Worm (Caenorhabditis elegans): Measurements from ENCODE around the gene nca-2.

nca-2 gene

ce11 chrIII:4948631-4949030, 16.7 kb upstream of the nca-2 start:
- TF ChIP-seq nhr-77 (tag; optimal IDR thresholded peaks at IDR 0.05) (no peak), blmp-1 (tag; optimal IDR thresholded peaks at IDR 0.05; ENCODE audit: insufficient read depth) (no peak), elt-3 (tag; optimal IDR thresholded peaks at IDR 0.05) (no peak), F13H6.1 (tag; optimal IDR thresholded peaks at IDR 0.05) (no peak), dmd-4 (tag; optimal IDR thresholded peaks at IDR 0.05) (no peak), Y55F3AM.14 (GFP tag; optimal IDR thresholded peaks at IDR 0.05) (no peak)

DNA sequence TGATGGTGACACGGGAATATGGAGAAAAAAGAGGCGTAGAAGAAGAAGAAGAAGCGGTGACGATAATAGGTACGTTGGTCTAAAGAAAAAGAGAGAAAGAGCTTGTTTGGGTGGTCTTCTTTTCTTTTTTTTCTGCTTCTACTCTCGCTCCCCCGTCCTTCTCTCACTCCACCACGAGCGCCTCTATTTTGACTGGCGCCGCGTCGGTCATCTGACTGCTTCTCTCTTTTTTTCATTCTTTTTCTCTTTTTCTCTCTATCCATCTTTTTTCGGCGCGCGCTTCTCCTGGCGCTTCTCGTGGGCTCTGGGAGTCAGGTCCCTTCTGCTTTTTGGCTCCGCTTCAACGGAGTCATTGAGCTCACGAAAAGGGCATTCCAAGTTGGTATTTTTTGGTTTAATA, 15.0 kb upstream of the nca-2 start:
- TF ChIP-seq lin-11 (tag; optimal IDR thresholded peaks at IDR 0.05): peak; percentile 33
- TF ChIP-seq unc-55 (GFP tag; optimal IDR thresholded peaks at IDR 0.05): peak; percentile 65
- TF ChIP-seq nhr-11 (tag; optimal IDR thresholded peaks at IDR 0.05): no peak
- no peak for TF ChIP-seq blmp-1 (tag; optimal IDR thresholded peaks at IDR 0.05; ENCODE audit: insufficient read depth)
- no peak for TF ChIP-seq nhr-10 (tag; optimal IDR thresholded peaks at IDR 0.05)
- no peak for TF ChIP-seq nhr-23 (tag; optimal IDR thresholded peaks at IDR 0.05)
- TF ChIP-seq nhr-12 (tag; optimal IDR thresholded peaks at IDR 0.05): no peak
- peak; percentile 25 for TF ChIP-seq sma-9 (GFP tag; optimal IDR thresholded peaks at IDR 0.05)
- TF ChIP-seq sma-9 (tag; optimal IDR thresholded peaks at IDR 0.05): no peak
- no peak for TF ChIP-seq skn-1 (tag; optimal IDR thresholded peaks at IDR 0.05)
- TF ChIP-seq Y55F3AM.14 (GFP tag; optimal IDR thresholded peaks at IDR 0.05): no peak
- no peak for TF ChIP-seq elt-1 (tag; optimal IDR thresholded peaks at IDR 0.05)
- no peak for TF ChIP-seq lin-13 (GFP tag; optimal IDR thresholded peaks at IDR 0.05)
- no peak for TF ChIP-seq dmd-4 (tag; optimal IDR thresholded peaks at IDR 0.05)
- no peak for TF ChIP-seq peb-1 (tag; optimal IDR thresholded peaks at IDR 0.05)
- no peak for TF ChIP-seq ZK546.5 (tag; optimal IDR thresholded peaks at IDR 0.05)
- TF ChIP-seq fos-1 (tag; optimal IDR thresholded peaks at IDR 0.05): no peak
- no peak for TF ChIP-seq nhr-21 (tag; optimal IDR thresholded peaks at IDR 0.05)
- no peak for TF ChIP-seq ztf-1 (GFP tag; conservative IDR thresholded peaks at IDR 0.05)
- no peak for TF ChIP-seq lin-39 (tag; optimal IDR thresholded peaks at IDR 0.05)
- no peak for TF ChIP-seq snpc-4 (tag; optimal IDR thresholded peaks at IDR 0.05)
- TF ChIP-seq aly-2 (tag; optimal IDR thresholded peaks at IDR 0.05): no peak
- no peak for TF ChIP-seq unc-62 (GFP tag; optimal IDR thresholded peaks at IDR 0.05)
- peak; percentile 57 for TF ChIP-seq F13H6.1 (tag; optimal IDR thresholded peaks at IDR 0.05)
- TF ChIP-seq nhr-77 (tag; optimal IDR thresholded peaks at IDR 0.05): no peak
- TF ChIP-seq nhr-25 (tag; optimal IDR thresholded peaks at IDR 0.05): no peak
- peak; percentile 30 for TF ChIP-seq nhr-129 (tag; optimal IDR thresholded peaks at IDR 0.05)
- no peak for TF ChIP-seq ceh-16 (tag; optimal IDR thresholded peaks at IDR 0.05)
- no peak for TF ChIP-seq nhr-6 (tag; optimal IDR thresholded peaks at IDR 0.05)
- peak; percentile 68 for TF ChIP-seq zag-1 (tag; optimal IDR thresholded peaks at IDR 0.05)
- no peak for TF ChIP-seq gmeb-1 (tag; optimal IDR thresholded peaks at IDR 0.05)
- TF ChIP-seq lsy-2 (tag; optimal IDR thresholded peaks at IDR 0.05): peak in 1 of 2 experiments; percentile 51
- peak; percentile 22 for TF ChIP-seq crh-2 (tag; optimal IDR thresholded peaks at IDR 0.05)
- no peak for TF ChIP-seq ama-1 (optimal IDR thresholded peaks at IDR 0.05)
- no peak for TF ChIP-seq unc-39 (tag; optimal IDR thresholded peaks at IDR 0.05)
- peak; percentile 13 to 37 for TF ChIP-seq mdl-1 (tag; optimal IDR thresholded peaks at IDR 0.05)
- TF ChIP-seq C34F6.9 (tag; optimal IDR thresholded peaks at IDR 0.05): peak; percentile 69
- TF ChIP-seq ztf-4 (tag; optimal IDR thresholded peaks at IDR 0.05): no peak
- no peak for TF ChIP-seq R02D3.7 (tag; optimal IDR thresholded peaks at IDR 0.05)
- no peak for TF ChIP-seq mbf-1 (tag; optimal IDR thresholded peaks at IDR 0.05)
- no peak for TF ChIP-seq elt-3 (tag; optimal IDR thresholded peaks at IDR 0.05)
- TF ChIP-seq alr-1 (tag; optimal IDR thresholded peaks at IDR 0.05): no peak
- TF ChIP-seq sem-4 (tag; optimal IDR thresholded peaks at IDR 0.05): peak; percentile 6
- TF ChIP-seq egl-27 (tag; optimal IDR thresholded peaks at IDR 0.05): no peak
- TF ChIP-seq sma-3 (GFP tag; optimal IDR thresholded peaks at IDR 0.05): no peak
- no peak for TF ChIP-seq nhr-237 (tag; optimal IDR thresholded peaks at IDR 0.05)
- TF ChIP-seq mab-5 (tag; optimal IDR thresholded peaks at IDR 0.05): no peak

Data from whole organism, L2 larva.